Worm (Caenorhabditis elegans) whole organism, early embryonic: ENCODE data around the gene C55C3.4.

Experiments
- ama-1 ChIP-seq: fragments of 150-350 bp; optimal IDR thresholded peaks from 2 replicates; lab custom pipeline; 2014
- ceh-36 ChIP-seq: sonication (generic microtip); optimal IDR thresholded peaks from 2 replicates; lab custom pipeline; 2016; ENCODE audit warnings: missing genetic modification characterization, inconsistent platforms, missing compliant biosample characterization
- ets-7 ChIP-seq: sonication (generic microtip); optimal IDR thresholded peaks from 2 replicates; lab custom pipeline; 2016; ENCODE audit warnings: missing genotype, missing genetic modification characterization, missing compliant biosample characterization
- flt-1 ChIP-seq: fragments of 200-800 bp; sonication (Bioruptor generic); IDR thresholded peaks from 2 replicates; pipeline ENCODE4 v1.3.6; 2022; ENCODE audit warnings: missing genetic modification characterization, missing compliant biosample characterization
- hmbx-1 ChIP-seq: sonication (generic microtip); optimal IDR thresholded peaks from 2 replicates; lab custom pipeline; 2016; ENCODE audit warnings: mild to moderate bottlenecking, missing genetic modification characterization, missing compliant biosample characterization
- hmg-4 ChIP-seq: fragments of 200-800 bp; sonication (Bioruptor generic); optimal IDR thresholded peaks from 2 replicates; lab custom pipeline; 2018; ENCODE audit warnings: mild to moderate bottlenecking, missing genetic modification characterization, missing compliant biosample characterization
- hnd-1 ChIP-seq: sonication (generic microtip); optimal IDR thresholded peaks from 2 replicates; lab custom pipeline; 2016; ENCODE audit warnings: missing genetic modification characterization, missing compliant biosample characterization
- scrt-1 ChIP-seq: fragments of 200-800 bp; sonication (Bioruptor generic); IDR thresholded peaks from 2 replicates; pipeline ENCODE4 v1.3.6; 2022; ENCODE audit warnings: missing genetic modification characterization, missing compliant biosample characterization
- sea-1 ChIP-seq: fragments of 200-800 bp; sonication (Bioruptor generic); conservative IDR thresholded peaks from 2 replicates; pipeline ENCODE4 v1.3.6; 2022; ENCODE audit warnings: missing genetic modification characterization, missing compliant biosample characterization

DNA sequence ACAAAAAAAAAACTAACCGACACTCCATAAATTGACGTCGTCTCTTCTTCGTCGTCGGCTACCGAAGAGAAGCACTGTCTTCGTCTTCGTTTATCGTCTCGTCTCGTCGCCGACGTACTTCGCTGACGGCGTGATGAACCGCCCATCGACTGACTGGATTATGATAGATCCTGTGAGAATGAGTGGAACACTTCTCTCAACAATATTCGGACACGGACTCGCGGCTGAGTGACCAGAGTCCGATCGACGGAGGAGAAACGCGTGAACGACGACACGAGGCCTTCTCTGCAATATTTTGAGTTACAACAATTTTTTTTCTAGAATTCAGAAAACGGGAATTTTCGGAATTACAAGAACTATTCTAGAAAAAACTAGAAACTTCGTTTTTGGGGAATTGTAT, 17.7 kb downstream of the C55C3.4 start, which contains the start of gene skn-1:
- no peak for TF ChIP-seq ama-1 (lab: Kevin White, UChicago)
- TF ChIP-seq hmbx-1 (tag; lab: Kevin White, UChicago): no peak
- TF ChIP-seq hnd-1 (tag; lab: Kevin White, UChicago): no peak
- TF ChIP-seq hmg-4 (GFP tag; lab: Kevin White, UChicago): no peak
- no peak for TF ChIP-seq scrt-1
- TF ChIP-seq sea-1 (GFP tag; lab: Robert Waterston, UW): no peak
- TF ChIP-seq ceh-36 (tag; lab: Kevin White, UChicago): no peak
- no peak; the same call in 1 of the 2 replicates for TF ChIP-seq flt-1 (GFP tag; lab: Robert Waterston, UW)
- no peak for TF ChIP-seq ets-7 (tag; lab: Kevin White, UChicago)
